Worm (Caenorhabditis elegans): ENCODE measurements around the gene B0303.14.

B0303.14 gene

DNA sequence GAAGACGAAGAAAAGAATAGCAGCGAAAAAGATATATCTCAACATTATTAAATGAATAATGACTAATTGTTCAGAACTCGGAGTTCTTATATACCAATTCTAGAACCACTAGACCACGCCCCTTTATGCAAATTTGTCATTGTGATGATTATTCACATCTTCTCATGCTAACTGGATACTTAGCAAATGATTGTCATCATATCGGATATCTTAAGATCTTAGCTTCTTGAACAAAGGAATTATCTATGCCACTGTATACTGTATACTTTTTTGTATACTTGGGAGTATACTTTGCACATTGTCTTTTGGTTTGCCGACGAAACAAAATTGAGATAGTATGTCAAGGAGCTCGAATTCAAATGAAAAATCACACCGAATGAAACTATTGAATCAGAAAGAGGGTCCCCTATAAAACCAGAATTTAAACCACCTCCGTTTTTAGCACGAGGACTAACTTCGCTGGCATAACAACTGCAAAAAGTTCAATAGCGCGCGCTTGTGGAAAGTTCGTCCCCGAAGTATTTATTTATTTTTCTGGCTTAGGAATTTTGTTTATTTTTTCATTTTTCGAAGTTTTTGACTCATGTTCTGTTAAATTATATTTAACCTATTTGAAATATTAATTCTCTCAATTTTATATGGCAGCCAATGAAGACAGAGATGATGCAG lies 15.6 kb downstream of the B0303.14 start, which contains the start of the genes sdz-1 and vps-33.1:
Gene sdz-1, minus strand, starts transcription at position 51 of the 669 bp plus-strand sequence.
Gene vps-33.1, plus strand, starts transcription at position 639 of the 669 bp plus-strand sequence.
- TF ChIP-seq unc-62 (GFP tag; optimal IDR thresholded peaks at IDR 0.05), result no peak

DNA sequence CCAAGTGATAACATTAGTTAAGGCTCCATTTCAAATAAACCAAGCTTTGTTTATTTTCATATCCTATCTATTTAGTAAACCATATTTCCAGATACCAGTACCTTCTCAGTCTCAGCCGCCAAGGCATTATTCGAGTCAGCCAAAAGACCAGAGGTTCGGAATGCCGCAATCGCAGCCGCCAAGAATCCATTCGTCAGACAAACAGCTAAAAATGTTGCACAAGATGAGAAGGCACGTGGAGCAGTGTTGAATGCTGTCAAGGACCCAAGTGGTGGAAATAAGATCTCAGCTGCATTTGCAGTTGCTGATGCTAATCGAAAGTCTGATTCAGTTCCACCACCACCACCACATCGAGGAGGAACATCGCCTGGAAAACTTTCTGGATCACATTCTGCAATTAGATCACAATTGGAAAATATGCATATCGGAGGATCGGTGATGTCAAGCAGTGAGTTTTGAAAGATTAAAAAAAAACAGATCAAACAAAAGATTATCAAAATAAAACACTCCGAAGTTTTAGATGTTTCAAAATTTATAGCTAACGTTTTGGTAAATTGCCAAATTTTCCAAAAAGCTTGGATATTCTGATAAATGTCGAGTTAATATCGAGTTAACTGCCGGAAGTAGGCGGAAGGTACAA lies 18.6 kb downstream of the B0303.14 start:
- TF ChIP-seq unc-62 (GFP tag; optimal IDR thresholded peaks at IDR 0.05), result no peak

DNA sequence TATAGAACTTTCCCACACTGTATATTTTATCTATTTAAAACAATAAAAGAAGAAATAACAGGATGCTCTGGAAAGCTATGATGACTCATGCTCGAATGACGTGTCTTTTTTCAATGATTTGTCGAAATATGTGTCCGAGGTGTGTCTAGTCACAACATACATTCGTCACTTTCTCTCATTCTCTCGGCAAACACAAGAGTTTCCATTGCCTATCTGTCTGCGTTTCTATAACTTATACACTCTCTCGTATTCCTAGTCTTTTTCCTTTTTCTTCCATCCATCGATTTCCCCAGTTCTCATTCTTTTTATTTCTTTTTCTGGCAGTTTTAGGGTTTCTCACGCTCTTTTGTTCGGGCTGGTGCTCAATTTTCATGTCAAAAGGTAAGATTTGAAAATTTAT lies 19.3 kb downstream of the B0303.14 start:
- no peak for TF ChIP-seq unc-62 (GFP tag; optimal IDR thresholded peaks at IDR 0.05)

DNA sequence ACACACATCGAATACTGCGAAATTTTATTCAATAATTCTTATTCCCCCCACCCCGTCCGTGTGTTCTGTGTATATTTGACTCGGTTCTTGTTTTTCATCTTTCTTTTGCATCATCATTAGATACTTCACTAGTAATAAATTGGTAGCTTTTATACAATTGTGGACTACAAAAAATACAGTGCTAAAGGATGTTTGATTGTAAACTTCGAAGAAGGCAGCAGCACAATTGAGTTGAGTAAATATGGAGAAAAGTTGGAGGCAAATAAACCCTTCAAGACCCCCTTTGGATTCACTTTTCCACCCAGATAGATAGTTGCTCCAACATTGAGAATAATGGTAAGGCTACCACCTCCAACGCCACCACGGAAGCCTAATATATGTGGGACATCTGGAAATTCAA lies 22.7 kb downstream of the B0303.14 start, which contains the start of gene B0303.7:
Gene B0303.7, plus strand, starts transcription at position 301 of the 400 bp plus-strand sequence.
- TF ChIP-seq unc-62 (GFP tag; optimal IDR thresholded peaks at IDR 0.05), result no peak

DNA sequence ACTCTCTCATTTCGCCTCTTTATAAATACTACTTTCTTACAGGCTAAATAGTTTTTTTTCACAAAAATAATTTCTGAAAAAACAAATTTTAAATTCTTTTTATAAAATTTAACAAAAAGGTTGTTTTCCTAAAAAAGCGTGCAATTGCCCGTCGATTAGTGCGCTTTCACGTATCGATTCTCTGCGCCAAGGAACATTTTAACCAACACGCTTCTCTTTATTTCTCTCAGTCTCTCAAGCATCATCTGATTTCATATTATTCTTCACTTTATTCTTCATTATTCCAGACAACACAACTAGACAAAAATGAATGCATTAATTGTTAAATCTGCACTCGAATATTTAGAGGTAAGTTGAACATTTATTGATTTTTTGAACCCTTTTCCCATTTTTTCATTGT lies 26.3 kb downstream of the B0303.14 start, which contains the start of gene B0303.4:
Gene B0303.4, plus strand, starts transcription at position 196 of the 400 bp plus-strand sequence.
- TF ChIP-seq unc-62 (GFP tag; optimal IDR thresholded peaks at IDR 0.05), result no peak

DNA sequence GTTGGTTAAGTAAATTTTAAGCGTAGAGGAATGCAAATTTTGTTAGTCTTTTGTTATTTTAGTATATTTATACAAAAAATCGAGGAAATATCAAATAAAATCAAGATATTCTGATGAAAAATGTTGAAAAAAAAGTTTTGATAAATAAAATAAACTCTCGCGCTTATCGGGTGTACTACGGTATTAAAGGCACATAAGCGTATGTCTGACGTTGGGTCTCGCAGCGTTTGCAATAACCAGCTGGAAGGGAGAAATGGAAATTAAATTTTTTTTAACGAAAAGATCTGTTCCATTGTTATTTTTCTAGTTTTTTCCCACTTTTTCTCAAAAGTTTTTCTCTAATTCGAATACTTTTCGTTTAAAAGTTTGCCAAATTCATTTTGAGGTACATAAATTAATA lies 26.8 kb downstream of the B0303.14 start:
- no peak for TF ChIP-seq unc-62 (GFP tag; optimal IDR thresholded peaks at IDR 0.05)

DNA sequence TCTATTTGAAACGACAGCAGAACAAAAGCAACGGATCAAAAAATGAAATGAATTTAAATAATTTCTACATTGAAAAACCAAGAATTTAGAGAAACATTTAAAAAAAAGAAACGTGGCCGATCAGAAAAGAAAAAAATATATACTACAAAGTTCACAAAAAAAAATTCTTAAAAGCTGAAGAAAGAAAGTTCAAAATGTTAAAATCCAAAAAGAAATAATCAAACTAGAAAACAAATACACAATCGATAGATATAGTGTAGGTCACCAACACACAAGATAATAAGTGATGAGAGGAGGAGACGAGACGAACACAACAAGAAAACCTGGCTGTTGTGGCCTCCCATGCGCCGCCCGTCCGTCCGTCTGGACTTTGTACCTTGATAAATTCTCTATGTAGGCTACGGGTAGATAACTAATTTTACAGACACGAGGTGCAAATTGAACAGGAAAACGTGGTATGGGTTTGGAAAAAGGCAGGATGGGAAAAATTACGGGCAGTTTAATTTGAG lies 27.5 kb downstream of the B0303.14 start, which contains the start of gene hadb-1:
Gene hadb-1, minus strand, starts transcription at position 51 of the 509 bp plus-strand sequence.
- no peak for TF ChIP-seq unc-62 (GFP tag; optimal IDR thresholded peaks at IDR 0.05)

DNA sequence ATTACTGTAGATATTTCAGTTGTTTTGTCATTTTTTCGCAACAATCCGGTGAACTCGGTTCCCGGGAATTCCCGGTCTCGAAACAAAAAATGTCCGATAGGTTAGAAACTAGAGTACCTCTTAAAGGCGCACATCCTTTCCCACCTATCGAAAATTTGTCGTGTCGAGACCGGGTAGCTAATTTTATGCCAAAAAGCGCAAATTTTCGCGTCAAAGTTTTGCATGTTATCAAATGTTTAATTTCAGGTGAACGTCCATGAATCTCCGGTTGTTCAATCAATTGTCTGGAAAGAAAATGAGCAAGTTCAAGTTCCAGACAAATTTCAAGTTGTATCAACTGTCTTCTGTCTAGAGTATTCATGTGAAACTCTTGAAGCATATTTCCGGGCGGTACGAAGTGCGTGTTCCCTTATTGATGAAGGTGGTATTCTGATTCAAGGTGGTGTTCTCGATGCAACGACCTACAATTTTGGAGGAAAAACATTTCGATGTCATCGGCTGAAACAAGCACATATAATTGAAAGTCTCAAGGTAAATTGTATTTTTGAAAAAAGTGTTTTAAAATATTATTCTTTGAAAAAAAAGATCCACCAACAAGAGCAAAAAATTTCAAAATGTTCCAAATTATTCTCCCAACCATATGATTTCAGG lies 30.3 kb downstream of the B0303.14 start:
- no peak for TF ChIP-seq unc-62 (GFP tag; optimal IDR thresholded peaks at IDR 0.05)

DNA sequence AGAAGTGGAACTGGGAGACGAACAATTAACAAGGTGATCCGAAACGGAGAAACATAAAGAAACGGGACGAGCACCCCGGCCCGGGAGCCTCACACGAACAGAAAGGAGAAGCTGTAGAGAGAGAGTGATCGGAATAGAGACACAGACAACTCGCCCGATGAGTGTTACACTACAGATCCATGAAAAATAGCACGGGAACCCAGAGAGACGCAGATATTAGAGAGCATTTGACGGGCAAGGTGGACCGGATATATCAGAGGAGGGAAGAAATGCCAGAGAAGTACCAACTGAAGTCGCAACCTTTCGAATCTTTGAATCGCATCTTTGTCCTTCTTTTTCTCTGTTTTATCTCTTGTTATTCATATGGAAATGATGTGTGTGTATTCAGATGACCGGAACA lies 31.6 kb downstream of the B0303.14 start, which contains the start of gene anmt-1:
Gene anmt-1, plus strand, starts transcription at position 388 of the 400 bp plus-strand sequence.
- TF ChIP-seq unc-62 (GFP tag; optimal IDR thresholded peaks at IDR 0.05), result no peak

DNA sequence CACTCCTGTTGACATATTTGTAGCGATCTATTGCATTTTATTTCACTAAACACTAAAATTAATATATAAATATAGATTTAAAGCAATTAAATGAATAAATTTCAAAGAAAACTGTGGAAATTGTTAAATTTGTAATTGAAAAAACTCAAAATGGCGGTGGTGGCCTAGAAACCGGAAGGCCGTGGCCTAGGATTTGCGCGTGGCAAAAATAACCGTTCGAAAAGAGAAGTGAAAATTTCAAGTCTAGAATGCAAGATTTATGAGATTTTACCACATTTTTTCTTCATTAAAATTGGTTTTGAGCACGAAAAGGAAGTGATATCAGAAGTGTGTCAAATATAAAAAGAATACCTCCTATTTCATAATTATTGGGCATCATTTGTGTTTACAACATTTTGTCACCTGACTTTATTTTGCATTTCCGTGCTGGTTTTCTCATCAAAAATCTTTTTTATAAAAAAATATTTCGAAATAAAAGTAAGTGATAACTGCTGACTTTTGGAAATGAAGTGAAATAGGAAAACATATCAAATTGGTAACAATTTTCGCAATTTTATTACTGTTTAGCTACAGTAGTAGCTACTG lies 32.2 kb downstream of the B0303.14 start, which contains the start of gene fli-1:
Gene fli-1, minus strand, starts transcription at position 58 of the 585 bp plus-strand sequence.
- no peak for TF ChIP-seq unc-62 (GFP tag; optimal IDR thresholded peaks at IDR 0.05)

DNA sequence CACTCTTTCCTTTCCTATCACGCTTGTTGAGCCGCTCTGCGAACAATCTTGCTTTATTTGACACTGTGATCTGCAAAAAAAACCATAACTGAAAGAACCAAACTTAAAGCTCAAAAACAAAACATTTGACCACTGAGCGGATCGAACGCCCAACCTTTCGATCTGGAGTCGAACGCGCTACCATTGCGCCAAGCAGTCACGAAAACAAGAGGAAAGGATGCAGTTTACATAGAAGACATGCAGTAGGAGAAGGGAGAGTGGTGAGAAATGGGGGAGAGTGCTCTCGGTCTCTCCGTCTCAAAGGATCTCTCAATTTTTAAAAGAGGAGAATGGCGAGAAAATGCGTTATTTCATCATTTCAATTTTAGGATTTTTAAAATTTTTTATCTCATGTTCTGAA lies 37.6 kb downstream of the B0303.14 start:
- no peak for TF ChIP-seq unc-62 (GFP tag; optimal IDR thresholded peaks at IDR 0.05)

DNA sequence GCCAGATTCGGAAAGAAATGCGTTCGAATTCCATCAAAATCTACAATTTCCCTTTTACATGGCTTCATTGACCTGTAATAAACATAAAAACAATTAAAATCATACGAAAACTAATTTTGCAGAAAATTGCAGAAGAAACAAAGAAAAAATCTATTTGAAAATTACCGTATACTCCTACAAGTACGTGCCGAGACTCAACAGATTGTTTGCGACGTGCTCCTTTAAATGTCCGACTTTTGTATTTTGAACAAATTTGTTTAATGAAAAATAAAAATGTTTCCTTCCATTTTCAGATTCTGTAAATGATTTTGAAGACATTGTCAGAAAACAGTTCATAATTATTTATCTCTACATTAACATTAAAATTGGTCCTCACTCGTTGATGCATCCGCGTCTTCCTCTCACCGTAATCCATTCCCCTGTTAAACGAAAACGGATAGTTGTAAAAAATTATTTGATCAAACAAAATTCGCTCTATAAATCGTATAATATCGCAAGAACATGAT lies 41.0 kb downstream of the B0303.14 start, which contains the start of gene pgl-2:
Gene pgl-2, minus strand, starts transcription at position 456 of the 506 bp plus-strand sequence.
- TF ChIP-seq unc-62 (GFP tag; optimal IDR thresholded peaks at IDR 0.05), result no peak

DNA sequence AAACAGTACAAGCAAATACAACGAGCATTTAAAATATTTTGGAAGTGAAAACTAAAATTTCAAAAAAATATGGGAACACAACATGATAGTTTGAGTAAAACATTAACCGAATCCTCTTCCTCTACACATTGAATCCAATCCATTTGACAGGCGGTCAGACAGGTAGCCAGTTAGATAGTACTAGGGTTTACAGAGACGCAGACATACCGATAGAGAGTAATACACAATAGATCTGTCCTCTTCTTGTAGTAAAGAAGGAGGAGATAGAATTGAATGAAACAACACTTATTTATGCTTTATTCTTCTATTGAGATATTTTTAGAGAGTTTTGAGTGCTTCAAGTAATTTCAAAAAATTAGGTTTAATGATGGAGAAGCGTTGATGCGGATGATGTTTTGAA lies 47.3 kb downstream of the B0303.14 start:
- no peak for TF ChIP-seq unc-62 (GFP tag; optimal IDR thresholded peaks at IDR 0.05)

DNA sequence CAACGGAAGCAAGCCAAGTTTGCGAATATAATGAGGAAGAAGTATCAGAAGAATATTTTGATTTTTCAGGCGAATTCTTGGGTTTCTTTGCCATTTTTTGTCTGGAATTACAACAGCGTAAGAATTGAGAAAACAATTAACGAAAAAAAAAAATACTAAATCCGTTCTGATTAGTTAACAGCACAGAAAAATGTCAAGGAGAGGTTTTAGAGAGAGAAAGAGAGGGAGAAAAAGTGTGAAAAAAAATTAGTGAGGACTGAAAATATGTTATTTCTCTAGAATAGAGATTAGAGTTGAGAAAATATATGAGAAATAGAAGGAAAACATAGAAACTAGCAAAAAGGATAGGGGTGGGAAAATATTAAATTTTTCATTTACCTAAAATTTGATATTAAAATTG lies 48.6 kb downstream of the B0303.14 start, which contains the start of gene dpy-19:
Gene dpy-19, minus strand, starts transcription at position 101 of the 400 bp plus-strand sequence.
- no peak for TF ChIP-seq unc-62 (GFP tag; optimal IDR thresholded peaks at IDR 0.05)

DNA sequence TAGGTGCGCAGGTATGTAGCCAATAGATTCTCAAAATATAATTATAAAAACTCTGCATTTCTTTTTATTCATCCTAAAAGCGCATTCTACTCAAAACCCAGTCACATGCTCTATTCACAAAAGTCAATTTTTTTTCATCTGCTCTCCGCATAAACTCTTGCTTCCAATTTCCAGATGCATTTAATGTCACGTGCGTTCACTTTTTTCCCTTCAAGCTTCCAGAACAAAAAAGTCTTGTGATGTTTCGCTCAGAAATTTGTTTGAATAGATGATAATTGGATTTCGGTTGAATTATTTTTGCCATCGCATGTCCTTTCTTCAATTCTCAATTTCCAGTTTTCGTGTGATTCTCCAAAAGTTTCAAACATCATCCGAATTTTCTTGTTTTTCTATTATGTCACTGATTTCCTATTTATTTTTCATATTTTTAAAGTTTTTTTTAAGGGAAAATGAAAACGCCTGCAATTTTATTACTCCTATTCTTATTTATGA lies 51.0 kb downstream of the B0303.14 start, which contains the start of gene F22B7.1:
Gene F22B7.1, plus strand, starts transcription at position 442 of the 492 bp plus-strand sequence.
- no peak for TF ChIP-seq unc-62 (GFP tag; optimal IDR thresholded peaks at IDR 0.05)

Data from whole organism, dauer.